Worm (Caenorhabditis elegans): ENCODE data around the gene clec-52.

ce11 chrIV:8165950-8166349 is 2.6 kb downstream of the clec-52 start, which contains the start of gene B0218.7:
- TF ChIP-seq unc-62 (GFP tag; optimal IDR thresholded peaks at IDR 0.05) (no peak), Y53G8AR.9 (GFP tag; conservative IDR thresholded peaks at IDR 0.05) (no peak), snpc-3.4 (tag; optimal IDR thresholded peaks at IDR 0.05) (no peak), snpc-1.3 (tag; optimal IDR thresholded peaks at IDR 0.05; ENCODE audit: insufficient read depth) (no peak), die-1 (tag; optimal IDR thresholded peaks at IDR 0.05) (no peak), B0019.2 (GFP tag; conservative IDR thresholded peaks at IDR 0.05) (no peak), rcor-1 (GFP tag; IDR thresholded peaks at IDR 0.05) (no peak), dpff-1 (tag; optimal IDR thresholded peaks at IDR 0.05) (no peak), Y53F4B.3 (GFP tag; IDR thresholded peaks at IDR 0.05) (no peak), sdz-38 (tag; optimal IDR thresholded peaks at IDR 0.05) (no peak), egl-18 (GFP tag; IDR thresholded peaks at IDR 0.05) (no peak)
